Worm (Caenorhabditis elegans): ENCODE results near the gene F35E8.9.

F35E8.9 gene

ce11 chrV:15880705-15881104, 36.7 kb downstream of the F35E8.9 start (continued):
- TF ChIP-seq F57A8.1 (GFP tag; optimal IDR thresholded peaks at IDR 0.05) (no peak), C17E4.6 (GFP tag; IDR thresholded peaks at IDR 0.05) (no peak), F57C9.4 (tag; optimal IDR thresholded peaks at IDR 0.05) (no peak), egl-18 (GFP tag; IDR thresholded peaks at IDR 0.05) (no peak), cebp-2 (GFP tag; IDR thresholded peaks at IDR 0.05) (no peak), lin-54 (GFP tag; optimal IDR thresholded peaks at IDR 0.05) (no peak), repo-1 (tag; optimal IDR thresholded peaks at IDR 0.05) (no peak), him-1 (tag; optimal IDR thresholded peaks at IDR 0.05) (no peak), lin-40 (tag; optimal IDR thresholded peaks at IDR 0.05) (no peak), athp-1 (tag; optimal IDR thresholded peaks at IDR 0.05) (no peak), nhr-27 (tag; optimal IDR thresholded peaks at IDR 0.05) (no peak), chd-7 (tag; optimal IDR thresholded peaks at IDR 0.05) (no peak), egl-44 (GFP tag; IDR thresholded peaks at IDR 0.05) (no peak), nhr-179 (tag; optimal IDR thresholded peaks at IDR 0.05) (no peak), egrh-3 (GFP tag; IDR thresholded peaks at IDR 0.05) (no peak), nfyb-1 (GFP tag; IDR thresholded peaks at IDR 0.05) (peak; percentile 60; the same call in 1 of the 2 replicates), F10E7.11 (tag; optimal IDR thresholded peaks at IDR 0.05) (no peak), snpc-1.3 (tag; optimal IDR thresholded peaks at IDR 0.05; ENCODE audit: insufficient read depth) (no peak), ceh-27 (GFP tag; optimal IDR thresholded peaks at IDR 0.05) (no peak), madf-8 (GFP tag; conservative IDR thresholded peaks at IDR 0.05) (no peak), K12H6.12 (tag; optimal IDR thresholded peaks at IDR 0.05) (no peak), lsl-1 (GFP tag; optimal IDR thresholded peaks at IDR 0.05) (no peak), T07F8.4 (tag; optimal IDR thresholded peaks at IDR 0.05) (no peak), attf-3 (GFP tag; conservative IDR thresholded peaks at IDR 0.05) (no peak), atf-7 (tag; optimal IDR thresholded peaks at IDR 0.05) (peak; percentile 73), F33H1.4 (GFP tag; IDR thresholded peaks at IDR 0.05) (no peak), ceh-79 (tag; optimal IDR thresholded peaks at IDR 0.05) (no peak), ztf-3 (GFP tag; optimal IDR thresholded peaks at IDR 0.05) (no peak), F39B2.1 (GFP tag; IDR thresholded peaks at IDR 0.05) (no peak), gei-17 (GFP tag; optimal IDR thresholded peaks at IDR 0.05) (no peak), snpc-3.4 (tag; optimal IDR thresholded peaks at IDR 0.05) (no peak), bed-1 (GFP tag; IDR thresholded peaks at IDR 0.05) (no peak), ceh-100 (GFP tag; IDR thresholded peaks at IDR 0.05) (no peak), B0261.1 (tag; optimal IDR thresholded peaks at IDR 0.05) (no peak), hlh-26 (GFP tag; conservative IDR thresholded peaks at IDR 0.05) (no peak), unc-62 (GFP tag; optimal IDR thresholded peaks at IDR 0.05) (no peak), Y53G8AR.9 (GFP tag; conservative IDR thresholded peaks at IDR 0.05) (no peak), let-526 (GFP tag; IDR thresholded peaks at IDR 0.05) (no peak), ZK185.1 (tag; optimal IDR thresholded peaks at IDR 0.05; ENCODE audit: poor library complexity, severe bottlenecking) (no peak), Y79H2A.3 (GFP tag; conservative IDR thresholded peaks at IDR 0.05) (no peak), dpl-1 (GFP tag; optimal IDR thresholded peaks at IDR 0.05) (no peak), B0336.3 (GFP tag; IDR thresholded peaks at IDR 0.05) (0 out of 2 replicates have a peak, but pooled peaks have one; percentile 35), Y53F4B.3 (GFP tag; IDR thresholded peaks at IDR 0.05) (no peak), madf-3 (GFP tag; IDR thresholded peaks at IDR 0.05) (no peak), mel-28 (tag; optimal IDR thresholded peaks at IDR 0.05; ENCODE audit: borderline replicate concordance) (no peak), snpc-1.1 (tag; optimal IDR thresholded peaks at IDR 0.05; ENCODE audit: insufficient read depth) (no peak), rpc-1 (optimal IDR thresholded peaks at IDR 0.05) (no peak), rpc-1 (tag; optimal IDR thresholded peaks at IDR 0.05) (no peak), hmg-1.2 (GFP tag; IDR thresholded peaks at IDR 0.05) (peak; percentile 62; the same call in 1 of the 2 replicates)

Data from whole organism, young adult.